Worm (Caenorhabditis elegans) whole organism, young adult: ENCODE results near the gene T21B10.3.

Experiments used
- B0019.2 ChIP-seq: fragments of 200-800 bp; sonication (Bioruptor generic); conservative IDR thresholded peaks from 2 replicates; pipeline ENCODE4 v1.3.6; 2022; ENCODE audit warnings: missing genetic modification reagents, missing genetic modification characterization, missing compliant biosample characterization
- B0035.1 ChIP-seq: sonication (generic microtip); optimal IDR thresholded peaks from 2 replicates; lab custom pipeline; 2016; ENCODE audit warnings: missing genetic modification characterization, mild to moderate bottlenecking, missing compliant biosample characterization, missing genotype, missing genetic modification reagents
- B0261.1 ChIP-seq: sonication (generic microtip); optimal IDR thresholded peaks from 2 replicates; lab custom pipeline; 2016; ENCODE audit warnings: mild to moderate bottlenecking, missing genetic modification characterization, moderate library complexity, missing compliant biosample characterization
- B0336.3 ChIP-seq: fragments of 200-800 bp; sonication (Bioruptor generic); IDR thresholded peaks from 2 replicates; pipeline ENCODE4 v1.3.6; 2022; ENCODE audit warnings: missing genetic modification characterization, missing compliant biosample characterization
- F33H1.4 ChIP-seq: fragments of 200-800 bp; sonication (Bioruptor generic); IDR thresholded peaks from 2 replicates; pipeline ENCODE4 v1.3.6; 2022; ENCODE audit warnings: missing genetic modification reagents, missing genetic modification characterization, missing compliant biosample characterization
- F49E8.2 ChIP-seq: sonication (generic microtip); optimal IDR thresholded peaks from 3 replicates; lab custom pipeline; 2017; ENCODE audit warnings: missing genetic modification characterization, mild to moderate bottlenecking, missing compliant biosample characterization, antibody characterized with exemption, moderate library complexity; ENCODE audit not compliant: insufficient read depth
- F52B5.7 ChIP-seq: sonication (generic microtip); optimal IDR thresholded peaks from 2 replicates; lab custom pipeline; 2016; ENCODE audit warnings: mild to moderate bottlenecking, missing genetic modification characterization, missing compliant biosample characterization
- K11D2.4 ChIP-seq: fragments of 200-800 bp; sonication (Bioruptor generic); IDR thresholded peaks from 2 replicates; pipeline ENCODE4 v1.3.6; 2022; ENCODE audit warnings: missing genetic modification reagents, missing genetic modification characterization, missing compliant biosample characterization
- T26A5.8 ChIP-seq: sonication (generic microtip); optimal IDR thresholded peaks from 2 replicates; lab custom pipeline; 2016; ENCODE audit warnings: missing genetic modification characterization, missing compliant biosample characterization
- Y53G8AR.9 ChIP-seq: fragments of 200-800 bp; sonication (Bioruptor generic); conservative IDR thresholded peaks from 2 replicates; pipeline ENCODE4 v1.3.6; 2022; ENCODE audit warnings: missing genetic modification reagents, missing genetic modification characterization, missing compliant biosample characterization
- Y56A3A.18 ChIP-seq: fragments of 200-800 bp; sonication (Bioruptor generic); IDR thresholded peaks from 2 replicates; pipeline ENCODE4 v1.3.6; 2022; ENCODE audit warnings: missing genetic modification reagents, missing genetic modification characterization, missing compliant biosample characterization
- ama-1 ChIP-seq, 3 experiments: fragments of 150-350 bp in 1 of 3; sonication (generic microtip) in 2 of 3; optimal IDR thresholded peaks; 2 replicates each; lab custom pipeline; 2014 to 2018; ENCODE audit warnings: missing biosample characterization in 2 of 3, missing genetic modification characterization in 2 of 3, missing genetic modification reagents in 2 of 3
- ccch-3 ChIP-seq: fragments of 200-800 bp; sonication (Bioruptor generic); optimal IDR thresholded peaks from 2 replicates; lab custom pipeline; 2018; ENCODE audit warnings: mild to moderate bottlenecking, missing genetic modification characterization, missing compliant biosample characterization
- cebp-1 ChIP-seq, 2 experiments: fragments of 200-800 bp in 1 of 2; sonication (Bioruptor generic) in 1 of 2; sonication (generic microtip) in 1 of 2; IDR thresholded peaks in 1 of 2; optimal IDR thresholded peaks in 1 of 2; 2 replicates each; pipeline versions ENCODE4 v1.3.6 to Lab custom; 2017 to 2022; ENCODE audit warnings: missing compliant biosample characterization in 2 of 2, missing genetic modification characterization in 2 of 2, mild to moderate bottlenecking in 1 of 2, missing genetic modification reagents in 1 of 2, moderate library complexity in 1 of 2
- cebp-2 ChIP-seq: fragments of 200-800 bp; sonication (Bioruptor generic); IDR thresholded peaks from 2 replicates; pipeline ENCODE4 v1.3.6; 2022; ENCODE audit warnings: missing genetic modification characterization, missing compliant biosample characterization
- ceh-58 ChIP-seq: fragments of 200-800 bp; sonication (Bioruptor generic); IDR thresholded peaks from 2 replicates; pipeline ENCODE4 v1.3.6; 2022; ENCODE audit warnings: missing genetic modification characterization, missing compliant biosample characterization
- chd-7 ChIP-seq: sonication (generic microtip); optimal IDR thresholded peaks from 2 replicates; lab custom pipeline; 2016; ENCODE audit warnings: mild to moderate bottlenecking, missing genetic modification characterization, moderate library complexity, missing compliant biosample characterization
- die-1 ChIP-seq: sonication (generic microtip); optimal IDR thresholded peaks from 2 replicates; lab custom pipeline; 2016; ENCODE audit warnings: missing genotype, mild to moderate bottlenecking, missing genetic modification characterization, missing compliant biosample characterization
- dpff-1 ChIP-seq: sonication (generic microtip); optimal IDR thresholded peaks from 2 replicates; lab custom pipeline; 2017; ENCODE audit warnings: mild to moderate bottlenecking, missing genetic modification characterization, missing compliant biosample characterization
- egl-18 ChIP-seq: fragments of 200-800 bp; sonication (Bioruptor generic); IDR thresholded peaks from 2 replicates; pipeline ENCODE4 v1.3.6; 2022; ENCODE audit warnings: missing genetic modification reagents, missing genetic modification characterization, missing compliant biosample characterization
- ekl-4 ChIP-seq: fragments of 200-800 bp; sonication (Bioruptor generic); IDR thresholded peaks from 2 replicates; pipeline ENCODE4 v1.3.6; 2022; ENCODE audit warnings: missing genetic modification reagents, missing genetic modification characterization, missing compliant biosample characterization
- gei-17 ChIP-seq: fragments of 200-800 bp; sonication (Bioruptor generic); optimal IDR thresholded peaks from 2 replicates; lab custom pipeline; 2018; ENCODE audit warnings: mild to moderate bottlenecking, missing genetic modification characterization, missing compliant biosample characterization
- him-1 ChIP-seq: sonication (generic microtip); optimal IDR thresholded peaks from 2 replicates; lab custom pipeline; 2016; ENCODE audit warnings: missing genotype, missing genetic modification reagents, missing genetic modification characterization, missing compliant biosample characterization
- hmg-1.2 ChIP-seq: fragments of 200-800 bp; sonication (Bioruptor generic); IDR thresholded peaks from 2 replicates; pipeline ENCODE4 v1.3.6; 2022; ENCODE audit warnings: missing genetic modification reagents, missing genetic modification characterization, missing compliant biosample characterization
- hsf-1 ChIP-seq: fragments of 200-800 bp; sonication (Bioruptor generic); IDR thresholded peaks from 2 replicates; pipeline ENCODE4 v1.3.6; 2022; ENCODE audit warnings: missing genetic modification reagents, missing genetic modification characterization, missing compliant biosample characterization
- lin-26 ChIP-seq: fragments of 200-800 bp; sonication (Bioruptor generic); IDR thresholded peaks from 2 replicates; pipeline ENCODE4 v1.3.6; 2022; ENCODE audit warnings: missing genetic modification reagents, missing genetic modification characterization, missing compliant biosample characterization
- lin-35 ChIP-seq, 3 experiments: fragments of 150-350 bp in 2 of 3; sonication (generic microtip) in 1 of 3; optimal IDR thresholded peaks; 2 replicates each; lab custom pipeline; 2014 to 2018; ENCODE audit warnings: missing biosample characterization in 3 of 3, missing genetic modification characterization in 3 of 3, missing genetic modification reagents in 3 of 3
- lin-54 ChIP-seq: fragments of 200-800 bp; sonication (Bioruptor generic); optimal IDR thresholded peaks from 2 replicates; lab custom pipeline; 2018; ENCODE audit warnings: mild to moderate bottlenecking, missing genetic modification characterization, missing compliant biosample characterization
- lir-1 ChIP-seq: fragments of 200-800 bp; sonication (Bioruptor generic); conservative IDR thresholded peaks from 2 replicates; pipeline ENCODE4 v1.3.6; 2022; ENCODE audit warnings: missing genetic modification reagents, missing genetic modification characterization, missing compliant biosample characterization
- lsl-1 ChIP-seq: fragments of 200-800 bp; sonication (Bioruptor generic); optimal IDR thresholded peaks from 2 replicates; lab custom pipeline; 2018; ENCODE audit warnings: mild to moderate bottlenecking, missing genetic modification characterization, moderate library complexity, missing compliant biosample characterization
- mcd-1 ChIP-seq: fragments of 200-800 bp; sonication (Bioruptor generic); IDR thresholded peaks from 2 replicates; pipeline ENCODE4 v1.3.6; 2022; ENCODE audit warnings: missing genetic modification reagents, missing genetic modification characterization, missing compliant biosample characterization
- mel-28 ChIP-seq: sonication (generic microtip); optimal IDR thresholded peaks from 2 replicates; lab custom pipeline; 2016; ENCODE audit warnings: borderline replicate concordance, mild to moderate bottlenecking, missing genetic modification characterization, missing compliant biosample characterization
- mxl-1 ChIP-seq: sonication (generic microtip); optimal IDR thresholded peaks from 2 replicates; lab custom pipeline; 2016; ENCODE audit warnings: missing genetic modification characterization, missing compliant biosample characterization
- nfya-2 ChIP-seq: fragments of 200-800 bp; sonication (Bioruptor generic); IDR thresholded peaks from 2 replicates; pipeline ENCODE4 v1.3.6; 2022; ENCODE audit warnings: missing genetic modification reagents, missing genetic modification characterization, missing compliant biosample characterization
- nfyb-1 ChIP-seq: fragments of 200-800 bp; sonication (Bioruptor generic); IDR thresholded peaks from 2 replicates; pipeline ENCODE4 v1.3.6; 2022; ENCODE audit warnings: missing genetic modification reagents, missing genetic modification characterization, missing compliant biosample characterization
- nhr-120 ChIP-seq: fragments of 200-800 bp; sonication (Bioruptor generic); IDR thresholded peaks from 2 replicates; pipeline ENCODE4 v1.3.6; 2022; ENCODE audit warnings: missing genetic modification characterization, missing compliant biosample characterization
- nhr-179 ChIP-seq: sonication (generic microtip); optimal IDR thresholded peaks from 2 replicates; lab custom pipeline; 2016; ENCODE audit warnings: mild to moderate bottlenecking, missing genetic modification characterization, missing compliant biosample characterization
- nhr-80 ChIP-seq: sonication (generic microtip); optimal IDR thresholded peaks from 2 replicates; lab custom pipeline; 2016; ENCODE audit warnings: missing genetic modification characterization, missing compliant biosample characterization
- repo-1 ChIP-seq: sonication (generic microtip); optimal IDR thresholded peaks from 2 replicates; lab custom pipeline; 2017; ENCODE audit warnings: mild to moderate bottlenecking, missing genetic modification characterization, missing compliant biosample characterization
- rpc-1 ChIP-seq, 2 experiments: fragments of 150-350 bp in 1 of 2; sonication (generic microtip) in 1 of 2; optimal IDR thresholded peaks; 2 replicates each; lab custom pipeline; 2014 to 2018; ENCODE audit warnings: missing biosample characterization in 1 of 2, missing genetic modification characterization in 1 of 2, missing genetic modification reagents in 1 of 2, missing genotype in 1 of 2
- snpc-1.1 ChIP-seq: sonication (generic microtip); optimal IDR thresholded peaks from 2 replicates; lab custom pipeline; 2017; ENCODE audit warnings: missing genetic modification characterization, mild to moderate bottlenecking, missing compliant biosample characterization, antibody characterized with exemption, moderate library complexity, missing genotype, missing genetic modification reagents; ENCODE audit not compliant: insufficient read depth
- snpc-1.3 ChIP-seq: sonication (generic microtip); optimal IDR thresholded peaks from 2 replicates; lab custom pipeline; 2017; ENCODE audit warnings: missing genetic modification characterization, mild to moderate bottlenecking, missing compliant biosample characterization, antibody characterized with exemption, moderate library complexity, missing genotype, missing genetic modification reagents; ENCODE audit not compliant: insufficient read depth
- snpc-4 ChIP-seq, 5 experiments: fragments of 150-350 bp in 1 of 5; sonication (generic microtip) in 4 of 5; optimal IDR thresholded peaks; 2 replicates each; lab custom pipeline; 2014 to 2018; ENCODE audit warnings: missing genetic modification characterization in 5 of 5, missing biosample characterization in 3 of 5, antibody characterized with exemption in 2 of 5, mild to moderate bottlenecking in 2 of 5, missing compliant biosample characterization in 2 of 5, missing genotype in 2 of 5, moderate library complexity in 2 of 5, missing genetic modification reagents in 1 of 5
- zfh-2 ChIP-seq: fragments of 200-800 bp; sonication (Bioruptor generic); conservative IDR thresholded peaks from 2 replicates; pipeline ENCODE4 v1.3.6; 2022; ENCODE audit warnings: missing genetic modification reagents, missing genetic modification characterization, missing compliant biosample characterization
- ztf-18 ChIP-seq: sonication (generic microtip); optimal IDR thresholded peaks from 2 replicates; lab custom pipeline; 2016; ENCODE audit warnings: missing genotype, mild to moderate bottlenecking, missing genetic modification characterization, missing compliant biosample characterization
- ztf-3 ChIP-seq: fragments of 200-800 bp; sonication (Bioruptor generic); optimal IDR thresholded peaks from 2 replicates; lab custom pipeline; 2018; ENCODE audit warnings: mild to moderate bottlenecking, missing genetic modification characterization, missing compliant biosample characterization

T21B10.3 gene

ce11 chrII:8929771-8930170, 4.4 kb upstream of the T21B10.3 start, which contains the start of gene mrpl-50:
TSS of gene mrpl-50 (plus strand) at chrII:8929841.
- TF ChIP-seq Y56A3A.18 (GFP tag; lab: Robert Waterston, UW) (peak; percentile 36; the same call in 1 of the 2 replicates), lir-1 (GFP tag; lab: Robert Waterston, UW) (no peak), snpc-1.1 (tag; lab: Kevin White, UChicago) (peak; percentile 33), ztf-18 (tag; lab: Kevin White, UChicago) (no peak), nhr-80 (no peak), ceh-58 (GFP tag; lab: Robert Waterston, UW) (no peak), snpc-4 (GFP tag; optimal IDR thresholded peaks at IDR 0.05; lab: Kevin White, UChicago) (no peak), snpc-4 (tag; optimal IDR thresholded peaks at IDR 0.05; lab: Kevin White, UChicago) (no peak), chd-7 (tag; lab: Kevin White, UChicago) (peak; percentile 9), mel-28 (tag; lab: Kevin White, UChicago) (no peak), ama-1 (optimal IDR thresholded peaks at IDR 0.05; lab: Kevin White, UChicago) (no peak), ama-1 (GFP tag; optimal IDR thresholded peaks at IDR 0.05; lab: Kevin White, UChicago) (peak in 1 of 2 experiments; percentile 30), ekl-4 (GFP tag; lab: Robert Waterston, UW) (peak; percentile 50), F49E8.2 (tag; lab: Kevin White, UChicago) (no peak), dpff-1 (tag; lab: Kevin White, UChicago) (peak; percentile 20), nfya-2 (GFP tag; lab: Robert Waterston, UW) (no peak), gei-17 (GFP tag; lab: Kevin White, UChicago) (no peak), hmg-1.2 (no peak), F52B5.7 (peak; percentile 13), ztf-3 (GFP tag; lab: Kevin White, UChicago) (no peak), cebp-1 (GFP tag; IDR thresholded peaks at IDR 0.05; lab: Robert Waterston, UW) (no peak), cebp-1 (tag; optimal IDR thresholded peaks at IDR 0.05; lab: Kevin White, UChicago) (peak; percentile 20), B0019.2 (GFP tag; lab: Robert Waterston, UW) (no peak), lin-35 (GFP tag; optimal IDR thresholded peaks at IDR 0.05; lab: Kevin White, UChicago) (no peak), snpc-1.3 (tag; lab: Kevin White, UChicago) (peak; percentile 50), B0035.1 (tag; lab: Kevin White, UChicago) (no peak), repo-1 (tag; lab: Kevin White, UChicago) (peak; percentile 59), rpc-1 (optimal IDR thresholded peaks at IDR 0.05; lab: Kevin White, UChicago) (no peak), rpc-1 (tag; optimal IDR thresholded peaks at IDR 0.05; lab: Kevin White, UChicago) (no peak), B0336.3 (GFP tag; lab: Robert Waterston, UW) (peak; percentile 84), nhr-120 (GFP tag; lab: Robert Waterston, UW) (no peak), ccch-3 (GFP tag; lab: Kevin White, UChicago) (no peak), lin-26 (GFP tag; lab: Robert Waterston, UW) (no peak), lsl-1 (GFP tag; lab: Kevin White, UChicago) (no peak), die-1 (no peak), F33H1.4 (GFP tag; lab: Robert Waterston, UW) (no peak), K11D2.4 (GFP tag; lab: Robert Waterston, UW) (no peak), egl-18 (no peak), Y53G8AR.9 (GFP tag; lab: Robert Waterston, UW) (peak; percentile 76; the same call in 1 of the 2 replicates), mxl-1 (no peak), zfh-2 (GFP tag; lab: Robert Waterston, UW) (peak; percentile 29; the same call in 1 of the 2 replicates), nhr-179 (no peak), cebp-2 (GFP tag; lab: Robert Waterston, UW) (no peak), mcd-1 (GFP tag; lab: Robert Waterston, UW) (peak; percentile 43; the same call in 1 of the 2 replicates), B0261.1 (tag; lab: Kevin White, UChicago) (no peak), nfyb-1 (GFP tag; lab: Robert Waterston, UW) (0 out of 2 replicates have a peak, but pooled peaks have one; percentile 42), hsf-1 (GFP tag; lab: Robert Waterston, UW) (0 out of 2 replicates have a peak, but pooled peaks have one; percentile 21), T26A5.8 (tag; lab: Kevin White, UChicago) (peak; percentile 31), him-1 (tag; lab: Kevin White, UChicago) (no peak), lin-54 (GFP tag; lab: Kevin White, UChicago) (no peak)
